Worm (Caenorhabditis elegans): ENCODE data around the gene srx-116.

ce11 chrV:12696790-12697189 is 26.1 kb downstream of the srx-116 start:
- TF ChIP-seq snpc-4 (tag; optimal IDR thresholded peaks at IDR 0.05): no peak
- TF ChIP-seq ZK546.5 (tag; optimal IDR thresholded peaks at IDR 0.05): no peak
- no peak for TF ChIP-seq egl-27 (tag; optimal IDR thresholded peaks at IDR 0.05)
- TF ChIP-seq nhr-21 (tag; optimal IDR thresholded peaks at IDR 0.05): no peak
- TF ChIP-seq nhr-237 (tag; optimal IDR thresholded peaks at IDR 0.05): no peak
- TF ChIP-seq ztf-4 (tag; optimal IDR thresholded peaks at IDR 0.05): no peak
- no peak for TF ChIP-seq lin-13 (GFP tag; optimal IDR thresholded peaks at IDR 0.05)
- no peak for TF ChIP-seq lin-11 (tag; optimal IDR thresholded peaks at IDR 0.05)
- no peak for TF ChIP-seq fos-1 (tag; optimal IDR thresholded peaks at IDR 0.05)

Data from whole organism, L2 larva.